Worm (Caenorhabditis elegans) whole organism, L3 larva: ENCODE measurements around the gene K02H11.4.

Experiments used
- ZK546.5 ChIP-seq: sonication (generic microtip); optimal IDR thresholded peaks from 2 replicates; lab custom pipeline; 2017; ENCODE audit warnings: missing biosample characterization, missing genetic modification characterization
- ama-1 ChIP-seq: fragments of 150-350 bp; optimal IDR thresholded peaks from 2 replicates; lab custom pipeline; 2018
- ceh-28 ChIP-seq: fragments of 150-350 bp; optimal IDR thresholded peaks from 2 replicates; lab custom pipeline; 2014; ENCODE audit warnings: missing biosample characterization, missing genetic modification reagents, missing genetic modification characterization
- ceh-82 ChIP-seq: fragments of 150-350 bp; optimal IDR thresholded peaks from 2 replicates; lab custom pipeline; 2014; ENCODE audit warnings: missing biosample characterization, missing genetic modification characterization
- daf-12 ChIP-seq: fragments of 150-350 bp; optimal IDR thresholded peaks from 2 replicates; lab custom pipeline; 2014; ENCODE audit warnings: missing biosample characterization, missing genetic modification reagents, missing genetic modification characterization
- elt-1 ChIP-seq: fragments of 150-350 bp; optimal IDR thresholded peaks from 2 replicates; lab custom pipeline; 2014; ENCODE audit warnings: missing biosample characterization, missing genetic modification characterization
- elt-2 ChIP-seq: sonication (generic microtip); optimal IDR thresholded peaks from 2 replicates; lab custom pipeline; 2016; ENCODE audit warnings: missing genetic modification reagents, mild to moderate bottlenecking, missing genetic modification characterization, missing compliant biosample characterization
- elt-3 ChIP-seq, 3 experiments: fragments of 150-350 bp in 1 of 3; sonication (generic microtip) in 2 of 3; optimal IDR thresholded peaks; 2 replicates in 2 of 3; 4 replicates in 1 of 3; lab custom pipeline; 2014 to 2017; ENCODE audit warnings: missing biosample characterization in 3 of 3, missing genetic modification characterization in 3 of 3
- fkh-2 ChIP-seq: fragments of 150-350 bp; optimal IDR thresholded peaks from 2 replicates; lab custom pipeline; 2014; ENCODE audit warnings: missing biosample characterization, missing genetic modification reagents, missing genetic modification characterization
- hmg-11 ChIP-seq: sonication (generic microtip); optimal IDR thresholded peaks from 2 replicates; lab custom pipeline; 2016; ENCODE audit warnings: missing genetic modification characterization, missing compliant biosample characterization
- jun-1 ChIP-seq: fragments of 150-350 bp; optimal IDR thresholded peaks from 2 replicates; lab custom pipeline; 2014; ENCODE audit warnings: missing biosample characterization, missing genetic modification reagents, missing genetic modification characterization
- lin-15B ChIP-seq: fragments of 150-350 bp; optimal IDR thresholded peaks from 2 replicates; lab custom pipeline; 2014; ENCODE audit warnings: missing biosample characterization, missing genetic modification characterization
- lsy-12 ChIP-seq: sonication (generic microtip); optimal IDR thresholded peaks from 2 replicates; lab custom pipeline; 2016; ENCODE audit warnings: mild to moderate bottlenecking, missing genetic modification characterization, missing compliant biosample characterization
- mdl-1 ChIP-seq: fragments of 150-350 bp; optimal IDR thresholded peaks from 2 replicates; lab custom pipeline; 2014; ENCODE audit warnings: missing biosample characterization, missing genetic modification characterization
- mml-1 ChIP-seq: fragments of 150-350 bp; sonication (generic microtip); optimal IDR thresholded peaks from 3 replicates; lab custom pipeline; 2014; ENCODE audit warnings: missing biosample characterization, missing genetic modification characterization
- nfya-1 ChIP-seq: sonication (generic microtip); optimal IDR thresholded peaks from 2 replicates; lab custom pipeline; 2017; ENCODE audit warnings: missing genetic modification characterization, mild to moderate bottlenecking, missing compliant biosample characterization, antibody characterized with exemption, moderate library complexity; ENCODE audit not compliant: insufficient read depth
- nhr-11 ChIP-seq: fragments of 150-350 bp; optimal IDR thresholded peaks from 2 replicates; lab custom pipeline; 2014; ENCODE audit warnings: missing biosample characterization, missing genetic modification characterization
- nhr-237 ChIP-seq: fragments of 150-350 bp; optimal IDR thresholded peaks from 2 replicates; lab custom pipeline; 2014; ENCODE audit warnings: missing biosample characterization, missing genetic modification characterization
- nhr-28 ChIP-seq: fragments of 150-350 bp; optimal IDR thresholded peaks from 2 replicates; lab custom pipeline; 2014; ENCODE audit warnings: missing biosample characterization, missing genetic modification characterization
- nhr-67 ChIP-seq: fragments of 150-350 bp; optimal IDR thresholded peaks from 2 replicates; lab custom pipeline; 2014; ENCODE audit warnings: missing biosample characterization, missing genetic modification characterization
- nhr-76 ChIP-seq: fragments of 150-350 bp; sonication (generic microtip); optimal IDR thresholded peaks from 5 replicates; lab custom pipeline; 2014; ENCODE audit warnings: missing biosample characterization, missing genetic modification characterization
- nhr-77 ChIP-seq: fragments of 150-350 bp; optimal IDR thresholded peaks from 2 replicates; lab custom pipeline; 2014; ENCODE audit warnings: missing biosample characterization, missing genetic modification characterization
- pha-4 ChIP-seq: fragments of 150-350 bp; optimal IDR thresholded peaks from 2 replicates; lab custom pipeline; 2014; ENCODE audit warnings: missing biosample characterization, missing genetic modification reagents, missing genetic modification characterization
- pqm-1 ChIP-seq: fragments of 150-350 bp; optimal IDR thresholded peaks from 2 replicates; lab custom pipeline; 2017; ENCODE audit warnings: missing biosample characterization, missing genetic modification characterization, inconsistent platforms
- sea-2 ChIP-seq: fragments of 150-350 bp; sonication (generic microtip); optimal IDR thresholded peaks from 4 replicates; lab custom pipeline; 2014; ENCODE audit warnings: missing biosample characterization, missing genetic modification reagents, missing genetic modification characterization
- tbx-2 ChIP-seq: sonication (generic microtip); optimal IDR thresholded peaks from 2 replicates; lab custom pipeline; 2016; ENCODE audit warnings: mild to moderate bottlenecking, missing genetic modification characterization, missing compliant biosample characterization
- unc-39 ChIP-seq: sonication (generic microtip); optimal IDR thresholded peaks from 4 replicates; lab custom pipeline; 2017; ENCODE audit warnings: missing biosample characterization, missing genetic modification characterization
- unc-62 ChIP-seq: fragments of 150-350 bp; sonication (generic microtip); optimal IDR thresholded peaks from 4 replicates; lab custom pipeline; 2014; ENCODE audit warnings: missing biosample characterization, missing genetic modification reagents, missing genetic modification characterization
- zag-1 ChIP-seq: fragments of 150-350 bp; optimal IDR thresholded peaks from 2 replicates; lab custom pipeline; 2014; ENCODE audit warnings: missing biosample characterization, missing genetic modification characterization
- ztf-11 ChIP-seq: fragments of 150-350 bp; optimal IDR thresholded peaks from 2 replicates; lab custom pipeline; 2014; ENCODE audit warnings: missing biosample characterization, missing genetic modification characterization

Gene K02H11.4

ce11 chrV:1550697-1551096 lies 19.6 kb upstream of the K02H11.4 start:
- TF ChIP-seq nhr-67 = no peak

DNA sequence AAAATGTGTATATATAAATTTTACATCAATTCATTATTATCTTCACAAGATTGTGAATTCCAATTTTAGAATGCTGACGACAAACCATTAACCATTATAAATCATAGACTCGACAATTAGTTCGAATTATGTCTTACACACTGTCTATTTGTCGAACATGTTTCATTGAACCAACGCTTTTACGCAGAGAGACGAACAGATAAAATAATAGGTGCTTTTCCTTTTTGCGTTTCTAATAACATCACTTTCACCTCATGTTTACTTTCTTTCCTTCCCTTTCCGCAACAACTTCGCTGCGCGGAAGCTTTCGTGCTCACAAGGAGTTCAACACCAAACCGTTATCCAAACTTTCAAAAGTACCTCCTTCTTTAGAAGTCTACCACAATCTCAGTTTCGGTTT lies 16.8 kb upstream of the K02H11.4 start, which contains the start of gene F52F10.2:
Gene F52F10.2, plus strand, starts transcription at position 301 of the 400 bp plus-strand sequence.
- no peak for TF ChIP-seq pqm-1
- no peak for TF ChIP-seq pha-4 (tag; lab: Kevin White, UChicago)
- TF ChIP-seq mml-1 = no peak
- TF ChIP-seq nhr-28 (tag; lab: Kevin White, UChicago) = no peak
- TF ChIP-seq hmg-11 (tag; lab: Kevin White, UChicago) = no peak
- no peak for TF ChIP-seq lin-15B (tag; lab: Kevin White, UChicago)
- no peak for TF ChIP-seq nhr-76 (tag; lab: Kevin White, UChicago)
- no peak for TF ChIP-seq elt-1
- TF ChIP-seq ceh-28 (tag; lab: Kevin White, UChicago) = no peak
- no peak for TF ChIP-seq ZK546.5
- no peak for TF ChIP-seq lsy-12 (tag; lab: Kevin White, UChicago)

DNA sequence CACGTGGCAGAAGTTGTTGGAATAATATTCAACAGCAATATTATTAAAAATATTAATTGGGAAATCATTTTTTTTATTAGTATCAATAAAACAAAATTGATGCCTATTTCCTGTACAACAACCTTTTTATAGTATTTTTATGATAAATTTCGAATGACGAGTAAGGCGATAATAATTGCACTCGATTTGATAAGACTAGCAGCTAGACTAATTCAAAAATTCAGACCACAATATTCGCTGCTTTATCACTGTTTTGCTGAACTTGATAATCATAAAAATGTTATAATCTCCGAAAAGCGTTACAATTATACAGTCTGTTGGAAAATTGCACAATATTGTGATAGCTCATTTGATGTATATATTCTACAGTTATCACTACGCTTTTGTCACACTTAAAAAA lies 14.6 kb upstream of the K02H11.4 start, which contains the start of gene oac-32:
Gene oac-32, minus strand, starts transcription at position 90 of the 400 bp plus-strand sequence.
- no peak for TF ChIP-seq nhr-11
- TF ChIP-seq nhr-67 = no peak
- no peak for TF ChIP-seq nhr-237 (tag; lab: Kevin White, UChicago)
- TF ChIP-seq pha-4 (tag; lab: Kevin White, UChicago) = no peak
- TF ChIP-seq pqm-1 = peak; percentile 75
- TF ChIP-seq fkh-2 (tag; lab: Kevin White, UChicago) = no peak
- peak; percentile 62 for TF ChIP-seq elt-2 (tag; lab: Kevin White, UChicago)

DNA sequence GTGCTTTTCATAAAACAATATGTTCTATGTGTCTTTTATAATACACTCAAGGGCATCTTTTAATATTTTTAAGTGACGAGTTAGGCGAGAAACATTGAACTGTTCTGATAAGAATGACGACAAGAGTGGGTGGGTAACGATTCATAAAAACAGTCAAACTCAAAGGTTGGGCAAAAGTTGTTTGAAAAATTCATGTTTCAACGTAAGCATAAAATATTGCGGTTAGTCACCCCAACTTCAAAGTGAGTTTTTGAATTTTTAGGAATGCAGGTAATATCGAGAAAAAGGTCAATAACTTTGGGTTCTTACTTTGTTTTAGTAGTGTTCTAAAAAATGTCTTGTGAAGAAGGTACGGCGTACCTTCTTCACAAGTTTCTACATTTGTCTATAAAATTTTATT lies 10.7 kb upstream of the K02H11.4 start, which contains the start of gene oac-31:
Gene oac-31, minus strand, starts transcription at position 101 of the 400 bp plus-strand sequence.
- TF ChIP-seq zag-1 (tag; lab: Kevin White, UChicago) (no peak), daf-12 (no peak), elt-3 (tag; optimal IDR thresholded peaks at IDR 0.05; lab: Kevin White, UChicago) (no peak), nhr-11 (no peak), ama-1 (lab: Kevin White, UChicago) (no peak), pqm-1 (peak; percentile 40)
- TF ChIP-seq, all 47 proteins: peak for 1

DNA sequence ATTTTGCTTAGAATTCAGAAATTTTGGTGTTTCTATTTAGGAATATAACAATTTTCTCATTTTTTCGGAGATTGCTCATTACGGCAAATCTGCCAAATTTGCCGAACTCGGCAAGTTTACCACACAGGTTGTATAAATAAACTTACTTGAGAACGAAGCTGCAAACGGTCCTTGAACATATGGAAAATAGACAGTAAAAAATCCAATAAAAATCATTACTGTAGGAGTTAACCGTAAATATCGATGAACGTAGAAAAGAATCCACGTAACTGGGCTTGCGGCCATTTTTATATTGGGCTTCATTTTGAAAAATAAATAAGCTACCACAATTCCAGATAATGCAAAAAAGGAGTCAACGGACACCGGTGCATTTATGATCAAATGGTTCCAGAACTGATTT lies 9.2 kb upstream of the K02H11.4 start:
- no peak for TF ChIP-seq ceh-82 (tag; lab: Kevin White, UChicago)
- TF ChIP-seq nhr-28 (tag; lab: Kevin White, UChicago) = no peak
- TF ChIP-seq nhr-237 (tag; lab: Kevin White, UChicago) = no peak
- TF ChIP-seq nfya-1 (tag; lab: Kevin White, UChicago) = no peak
- TF ChIP-seq nhr-77 = no peak
- TF ChIP-seq, all 47 proteins: peak for 0

ce11 chrV:1538842-1539241 lies 7.8 kb upstream of the K02H11.4 start:
- no peak for TF ChIP-seq fkh-2 (tag; lab: Kevin White, UChicago)
- no peak for TF ChIP-seq jun-1 (tag; lab: Kevin White, UChicago)
- TF ChIP-seq unc-39 (tag; lab: Kevin White, UChicago) = no peak
- TF ChIP-seq ztf-11 (tag; lab: Kevin White, UChicago) = no peak
- no peak for TF ChIP-seq pqm-1
- TF ChIP-seq nhr-28 (tag; lab: Kevin White, UChicago) = no peak
- TF ChIP-seq pha-4 (tag; lab: Kevin White, UChicago) = no peak
- no peak for TF ChIP-seq lin-15B (tag; lab: Kevin White, UChicago)
- no peak for TF ChIP-seq elt-3 (tag; optimal IDR thresholded peaks at IDR 0.05; lab: Kevin White, UChicago)
- no peak for TF ChIP-seq nhr-76 (tag; lab: Kevin White, UChicago)

ce11 chrV:1536979-1537378 lies 5.9 kb upstream of the K02H11.4 start, which contains the start of gene K02H11.9:
Gene K02H11.9 (minus strand): TSS chrV:1537079.
- TF ChIP-seq tbx-2 (tag; lab: Kevin White, UChicago) (no peak), hmg-11 (tag; lab: Kevin White, UChicago) (no peak), elt-3 (tag; optimal IDR thresholded peaks at IDR 0.05; lab: Kevin White, UChicago) (no peak), mdl-1 (tag; lab: Kevin White, UChicago) (no peak), lsy-12 (tag; lab: Kevin White, UChicago) (no peak), unc-62 (GFP tag; lab: Kevin White, UChicago) (no peak), sea-2 (GFP tag; lab: Kevin White, UChicago) (no peak), unc-39 (tag; lab: Kevin White, UChicago) (no peak), elt-1 (no peak), lin-15B (tag; lab: Kevin White, UChicago) (no peak), nhr-28 (tag; lab: Kevin White, UChicago) (no peak)
